Worm (Caenorhabditis elegans) whole organism, L1 larva: ENCODE results near the gene ugt-22.
"Not testable (repeated sequence)": the region's sequence is repeated elsewhere in the genome, so short reads cannot be mapped to it uniquely, and the experiment has no call there.

Experiments
- C16A3.4 ChIP-seq: fragments of 150-350 bp; optimal IDR thresholded peaks from 2 replicates; lab custom pipeline; 2014; ENCODE audit warnings: missing biosample characterization, missing genetic modification characterization
- alr-1 ChIP-seq: fragments of 200-800 bp; sonication (Bioruptor generic); optimal IDR thresholded peaks from 2 replicates; lab custom pipeline; 2018; ENCODE audit warnings: borderline replicate concordance, mild to moderate bottlenecking, missing genetic modification characterization, missing compliant biosample characterization
- ama-1 ChIP-seq: fragments of 150-350 bp; optimal IDR thresholded peaks from 2 replicates; lab custom pipeline; 2014
- ceh-8 ChIP-seq: fragments of 200-800 bp; sonication (Bioruptor generic); optimal IDR thresholded peaks from 2 replicates; lab custom pipeline; 2018; ENCODE audit warnings: mild to moderate bottlenecking, missing genetic modification characterization, moderate library complexity, missing compliant biosample characterization
- ceh-90 ChIP-seq: sonication (generic microtip); optimal IDR thresholded peaks from 2 replicates; lab custom pipeline; 2016; ENCODE audit warnings: missing genetic modification characterization, missing compliant biosample characterization
- dpl-1 ChIP-seq, 3 experiments: fragments of 150-350 bp in 2 of 3; sonication (generic microtip) in 1 of 3; optimal IDR thresholded peaks; 2 replicates each; lab custom pipeline; 2014 to 2017; ENCODE audit warnings: missing biosample characterization in 3 of 3, missing genetic modification characterization in 3 of 3, missing genetic modification reagents in 3 of 3
- dsc-1 ChIP-seq: sonication (generic microtip); optimal IDR thresholded peaks from 2 replicates; lab custom pipeline; 2016; ENCODE audit warnings: mild to moderate bottlenecking, missing genetic modification characterization, missing compliant biosample characterization
- efl-1 ChIP-seq, 4 experiments: fragments of 150-350 bp; optimal IDR thresholded peaks in 3 of 4; peaks in 1 of 4; 1 replicate in 1 of 4; 2 replicates in 3 of 4; lab custom pipeline; 2014; ENCODE audit warnings: missing biosample characterization in 2 of 4, missing genetic modification characterization in 2 of 4, missing genetic modification reagents in 2 of 4
- egl-13 ChIP-seq: sonication (generic microtip); optimal IDR thresholded peaks from 2 replicates; lab custom pipeline; 2016; ENCODE audit warnings: missing genotype, missing genetic modification reagents, missing genetic modification characterization, missing compliant biosample characterization
- egl-27 ChIP-seq, 2 experiments: fragments of 150-350 bp in 1 of 2; sonication (generic microtip); optimal IDR thresholded peaks; 3 replicates each; lab custom pipeline; 2017 to 2018; ENCODE audit warnings: missing biosample characterization in 2 of 2, missing genetic modification characterization in 2 of 2, missing genetic modification reagents in 2 of 2
- elt-2 ChIP-seq: sonication (generic microtip); optimal IDR thresholded peaks from 2 replicates; lab custom pipeline; 2016; ENCODE audit warnings: missing genetic modification characterization, mild to moderate bottlenecking, inconsistent platforms, missing compliant biosample characterization, missing genetic modification reagents
- ets-5 ChIP-seq: fragments of 200-800 bp; sonication (Bioruptor generic); IDR thresholded peaks from 2 replicates; pipeline ENCODE4 v1.3.6; 2022; ENCODE audit warnings: missing genetic modification characterization, missing compliant biosample characterization
- fkh-8 ChIP-seq: sonication (generic microtip); optimal IDR thresholded peaks from 2 replicates; lab custom pipeline; 2016; ENCODE audit warnings: mild to moderate bottlenecking, missing genetic modification characterization, missing compliant biosample characterization
- fos-1 ChIP-seq: fragments of 150-350 bp; optimal IDR thresholded peaks from 2 replicates; lab custom pipeline; 2014; ENCODE audit warnings: missing biosample characterization, missing genetic modification characterization
- grh-1 ChIP-seq: fragments of 200-800 bp; sonication (Bioruptor generic); IDR thresholded peaks from 2 replicates; pipeline ENCODE4 v1.3.6; 2022; ENCODE audit warnings: missing genetic modification reagents, missing genetic modification characterization, missing compliant biosample characterization
- hlh-4 ChIP-seq: sonication (generic microtip); optimal IDR thresholded peaks from 2 replicates; lab custom pipeline; 2016; ENCODE audit warnings: mild to moderate bottlenecking, missing genetic modification characterization, missing compliant biosample characterization
- irx-1 ChIP-seq: sonication (generic microtip); optimal IDR thresholded peaks from 2 replicates; lab custom pipeline; 2016; ENCODE audit warnings: missing genetic modification characterization, missing compliant biosample characterization
- jun-1 ChIP-seq: fragments of 150-350 bp; optimal IDR thresholded peaks from 2 replicates; lab custom pipeline; 2014; ENCODE audit warnings: missing biosample characterization, missing genetic modification reagents, missing genetic modification characterization
- lin-35 ChIP-seq, 2 experiments: fragments of 150-350 bp; optimal IDR thresholded peaks; 2 replicates each; lab custom pipeline; 2014; ENCODE audit warnings: missing biosample characterization in 2 of 2, missing genetic modification characterization in 2 of 2, missing genetic modification reagents in 2 of 2
- lin-39 ChIP-seq: fragments of 150-350 bp; optimal IDR thresholded peaks from 2 replicates; lab custom pipeline; 2014; ENCODE audit warnings: missing biosample characterization, missing genetic modification reagents, missing genetic modification characterization
- mdl-1 ChIP-seq, 2 experiments: fragments of 150-350 bp; optimal IDR thresholded peaks; 2 replicates each; lab custom pipeline; 2014 to 2017; ENCODE audit warnings: missing biosample characterization in 2 of 2, missing genetic modification characterization in 2 of 2, inconsistent platforms in 1 of 2
- mef-2 ChIP-seq: fragments of 150-350 bp; optimal IDR thresholded peaks from 2 replicates; lab custom pipeline; 2014; ENCODE audit warnings: missing biosample characterization, missing genetic modification characterization
- nhr-12 ChIP-seq: sonication (generic microtip); optimal IDR thresholded peaks from 2 replicates; lab custom pipeline; 2017; ENCODE audit warnings: missing biosample characterization, missing genetic modification characterization
- nhr-19 ChIP-seq: fragments of 200-800 bp; sonication (Bioruptor generic); conservative IDR thresholded peaks from 2 replicates; pipeline ENCODE4 v1.3.6; 2022; ENCODE audit warnings: missing genetic modification characterization, missing compliant biosample characterization
- nhr-237 ChIP-seq: fragments of 150-350 bp; optimal IDR thresholded peaks from 2 replicates; lab custom pipeline; 2014; ENCODE audit warnings: missing biosample characterization, missing genetic modification characterization
- nhr-76 ChIP-seq: sonication (generic microtip); optimal IDR thresholded peaks from 2 replicates; lab custom pipeline; 2017; ENCODE audit warnings: missing biosample characterization, missing genetic modification characterization
- nhr-84 ChIP-seq: sonication (generic microtip); optimal IDR thresholded peaks from 2 replicates; lab custom pipeline; 2017; ENCODE audit warnings: missing biosample characterization, missing genetic modification characterization
- nhr-85 ChIP-seq: sonication (generic microtip); peaks from one replicate; lab custom pipeline; 2016; ENCODE audit warnings: missing genetic modification characterization, inconsistent platforms, missing compliant biosample characterization
- pag-3 ChIP-seq: sonication (generic microtip); optimal IDR thresholded peaks from 2 replicates; lab custom pipeline; 2017; ENCODE audit warnings: missing genetic modification characterization, mild to moderate bottlenecking, missing compliant biosample characterization, antibody characterized with exemption, borderline replicate concordance; ENCODE audit not compliant: insufficient read depth
- pax-3 ChIP-seq: fragments of 200-800 bp; sonication (Bioruptor generic); optimal IDR thresholded peaks from 2 replicates; lab custom pipeline; 2018; ENCODE audit warnings: mild to moderate bottlenecking, missing genetic modification characterization, moderate library complexity, missing compliant biosample characterization
- rnt-1 ChIP-seq: sonication (generic microtip); optimal IDR thresholded peaks from 2 replicates; lab custom pipeline; 2016; ENCODE audit warnings: mild to moderate bottlenecking, missing genetic modification characterization, moderate library complexity, missing compliant biosample characterization
- snpc-4 ChIP-seq: fragments of 150-350 bp; optimal IDR thresholded peaks from 2 replicates; lab custom pipeline; 2014; ENCODE audit warnings: missing biosample characterization, missing genetic modification characterization
- sox-4 ChIP-seq: sonication (generic microtip); optimal IDR thresholded peaks from 2 replicates; lab custom pipeline; 2016; ENCODE audit warnings: missing genetic modification characterization, missing compliant biosample characterization
- sptf-1 ChIP-seq: fragments of 150-350 bp; optimal IDR thresholded peaks from 2 replicates; lab custom pipeline; 2014; ENCODE audit warnings: missing biosample characterization, missing genetic modification characterization
- tlp-1 ChIP-seq: fragments of 150-350 bp; optimal IDR thresholded peaks from 2 replicates; lab custom pipeline; 2014; ENCODE audit warnings: missing biosample characterization, missing genetic modification characterization
- unc-130 ChIP-seq: fragments of 150-350 bp; optimal IDR thresholded peaks from 2 replicates; lab custom pipeline; 2017; ENCODE audit warnings: missing biosample characterization, missing genetic modification characterization, inconsistent platforms
- vab-15 ChIP-seq: sonication (generic microtip); optimal IDR thresholded peaks from 2 replicates; lab custom pipeline; 2017; ENCODE audit warnings: missing genotype, mild to moderate bottlenecking, missing genetic modification characterization, missing compliant biosample characterization
- zip-4 ChIP-seq: fragments of 200-800 bp; sonication (Bioruptor generic); optimal IDR thresholded peaks from 2 replicates; lab custom pipeline; 2018; ENCODE audit warnings: mild to moderate bottlenecking, missing genetic modification characterization, moderate library complexity, missing compliant biosample characterization
- ztf-4 ChIP-seq: fragments of 150-350 bp; optimal IDR thresholded peaks from 2 replicates; lab custom pipeline; 2014; ENCODE audit warnings: missing biosample characterization, missing genetic modification characterization

ugt-22 gene

ce11 chrIV:13639027-13639426, at the start of gene ugt-22:
TSS of gene ugt-22 (plus strand) at chrIV:13639260.
- no peak for TF ChIP-seq nhr-76 (tag; lab: Kevin White, UChicago)
- peak; percentile 1 for TF ChIP-seq tlp-1
- no peak for TF ChIP-seq efl-1 (optimal IDR thresholded peaks at IDR 0.05; lab: Kevin White, UChicago)
- peak in 1 of 2 experiments; percentile 66 for TF ChIP-seq efl-1 (GFP tag; optimal IDR thresholded peaks at IDR 0.05 in 1 of 2; lab: Kevin White, UChicago)
- peak; percentile 80 for TF ChIP-seq elt-2
- TF ChIP-seq lin-35 (GFP tag; optimal IDR thresholded peaks at IDR 0.05; lab: Kevin White, UChicago), result peak in 1 of 2 experiments; percentile 8
- no peak for TF ChIP-seq grh-1 (GFP tag; lab: Robert Waterston, UW)

ce11 chrIV:13591645-13592044, 47.4 kb upstream of the ugt-22 start, which contains the start of gene tsp-5:
TSS of gene tsp-5 (minus strand) at chrIV:13591745.
- TF ChIP-seq alr-1 (tag; lab: Kevin White, UChicago), result no peak
- TF ChIP-seq nhr-237 (tag; lab: Kevin White, UChicago), result no peak
- TF ChIP-seq grh-1 (GFP tag; lab: Robert Waterston, UW), result no peak
- TF ChIP-seq sox-4, result no peak
- no peak for TF ChIP-seq dpl-1 (GFP tag; optimal IDR thresholded peaks at IDR 0.05; lab: Kevin White, UChicago)
- TF ChIP-seq vab-15, result no peak
- TF ChIP-seq pag-3 (tag; lab: Kevin White, UChicago), result no peak
- no peak for TF ChIP-seq hlh-4
- TF ChIP-seq ztf-4 (tag; lab: Kevin White, UChicago), result no peak
- no peak for TF ChIP-seq lin-39
- TF ChIP-seq ceh-8 (GFP tag; lab: Kevin White, UChicago), result no peak
- no peak for TF ChIP-seq ama-1 (lab: Kevin White, UChicago)

ce11 chrIV:13593351-13593750, 45.7 kb upstream of the ugt-22 start, which contains the start of gene Y45F10B.3:
TSS of gene Y45F10B.3 (plus strand) at chrIV:13593651.
- TF ChIP-seq nhr-12 (tag; lab: Kevin White, UChicago), result no peak

- not testable (repeated sequence) for TF ChIP-seq pax-3; nhr-76 (tag; lab: Kevin White, UChicago); dpl-1 (GFP tag; optimal IDR thresholded peaks at IDR 0.05; lab: Kevin White, UChicago)
Measured at ce11 chrIV:13597813-13598212, 41.2 kb upstream of the ugt-22 start, which contains the start of gene Y45F10B.9. TSS of gene Y45F10B.9 (minus strand) at chrIV:13597913.

ce11 chrIV:13600643-13601042, 38.4 kb upstream of the ugt-22 start:
- peak; percentile 81 for TF ChIP-seq snpc-4 (tag; lab: Kevin White, UChicago)
- TF ChIP-seq irx-1 (tag; lab: Kevin White, UChicago), result no peak

ce11 chrIV:13601428-13601827, 37.6 kb upstream of the ugt-22 start:
- TF ChIP-seq egl-27 (tag; optimal IDR thresholded peaks at IDR 0.05; lab: Kevin White, UChicago) (no peak), unc-130 (no peak), dsc-1 (tag; lab: Kevin White, UChicago) (no peak), nhr-84 (tag; lab: Kevin White, UChicago) (no peak), grh-1 (GFP tag; lab: Robert Waterston, UW) (no peak), mdl-1 (tag; optimal IDR thresholded peaks at IDR 0.05; lab: Kevin White, UChicago) (no peak), sptf-1 (tag; lab: Kevin White, UChicago) (no peak), nhr-19 (GFP tag; lab: Robert Waterston, UW) (no peak), rnt-1 (tag; lab: Kevin White, UChicago) (no peak), ets-5 (GFP tag; lab: Robert Waterston, UW) (no peak), jun-1 (no peak), ceh-90 (tag; lab: Kevin White, UChicago) (no peak), fos-1 (tag; lab: Kevin White, UChicago) (no peak), mef-2 (tag; lab: Kevin White, UChicago) (no peak), fkh-8 (tag; lab: Kevin White, UChicago) (no peak), nhr-85 (tag; lab: Kevin White, UChicago) (no peak), C16A3.4 (tag; lab: Kevin White, UChicago) (no peak), egl-13 (tag; lab: Kevin White, UChicago) (no peak), zip-4 (no peak), pax-3 (no peak)
- TF ChIP-seq, all 84 proteins: peak for 0
